Worm (Caenorhabditis elegans) whole organism, young adult: ENCODE data around the gene K05F1.10.

Source experiments
- B0261.1 ChIP-seq: sonication (generic microtip); optimal IDR thresholded peaks from 2 replicates; lab custom pipeline; 2016; ENCODE audit warnings: mild to moderate bottlenecking, missing genetic modification characterization, moderate library complexity, missing compliant biosample characterization
- B0336.3 ChIP-seq: fragments of 200-800 bp; sonication (Bioruptor generic); IDR thresholded peaks from 2 replicates; pipeline ENCODE4 v1.3.6; 2022; ENCODE audit warnings: missing genetic modification characterization, missing compliant biosample characterization
- C06A6.2 ChIP-seq: fragments of 200-800 bp; sonication (Bioruptor generic); conservative IDR thresholded peaks from 2 replicates; pipeline ENCODE4 v1.3.6; 2022; ENCODE audit warnings: missing genetic modification characterization, missing compliant biosample characterization
- C17E4.6 ChIP-seq: fragments of 200-800 bp; sonication (Bioruptor generic); IDR thresholded peaks from 2 replicates; pipeline ENCODE4 v1.3.6; 2022; ENCODE audit warnings: missing genetic modification reagents, missing genetic modification characterization, missing compliant biosample characterization
- F10E7.11 ChIP-seq: sonication (generic microtip); optimal IDR thresholded peaks from 2 replicates; lab custom pipeline; 2017; ENCODE audit warnings: mild to moderate bottlenecking, missing genetic modification characterization, moderate library complexity, missing compliant biosample characterization
- F22D6.2 ChIP-seq: sonication (generic microtip); optimal IDR thresholded peaks from 2 replicates; lab custom pipeline; 2016; ENCODE audit warnings: mild to moderate bottlenecking, missing genetic modification characterization, missing compliant biosample characterization
- F33H1.4 ChIP-seq: fragments of 200-800 bp; sonication (Bioruptor generic); IDR thresholded peaks from 2 replicates; pipeline ENCODE4 v1.3.6; 2022; ENCODE audit warnings: missing genetic modification reagents, missing genetic modification characterization, missing compliant biosample characterization
- F39B2.1 ChIP-seq: fragments of 200-800 bp; sonication (Bioruptor generic); IDR thresholded peaks from 2 replicates; pipeline ENCODE4 v1.3.6; 2022; ENCODE audit warnings: missing genetic modification reagents, missing genetic modification characterization, missing compliant biosample characterization
- F49E8.2 ChIP-seq: sonication (generic microtip); optimal IDR thresholded peaks from 3 replicates; lab custom pipeline; 2017; ENCODE audit warnings: missing genetic modification characterization, mild to moderate bottlenecking, missing compliant biosample characterization, antibody characterized with exemption, moderate library complexity; ENCODE audit not compliant: insufficient read depth
- K11D2.4 ChIP-seq: fragments of 200-800 bp; sonication (Bioruptor generic); IDR thresholded peaks from 2 replicates; pipeline ENCODE4 v1.3.6; 2022; ENCODE audit warnings: missing genetic modification reagents, missing genetic modification characterization, missing compliant biosample characterization
- T26A5.8 ChIP-seq: sonication (generic microtip); optimal IDR thresholded peaks from 2 replicates; lab custom pipeline; 2016; ENCODE audit warnings: missing genetic modification characterization, missing compliant biosample characterization
- Y56A3A.18 ChIP-seq: fragments of 200-800 bp; sonication (Bioruptor generic); IDR thresholded peaks from 2 replicates; pipeline ENCODE4 v1.3.6; 2022; ENCODE audit warnings: missing genetic modification reagents, missing genetic modification characterization, missing compliant biosample characterization
- Y79H2A.3 ChIP-seq: fragments of 200-800 bp; sonication (Bioruptor generic); conservative IDR thresholded peaks from 2 replicates; pipeline ENCODE4 v1.3.6; 2022; ENCODE audit warnings: missing genetic modification reagents, missing genetic modification characterization, missing compliant biosample characterization
- aptf-2 ChIP-seq: fragments of 200-800 bp; sonication (Bioruptor generic); conservative IDR thresholded peaks from 2 replicates; pipeline ENCODE4 v1.3.6; 2022; ENCODE audit warnings: missing genetic modification reagents, missing genetic modification characterization, missing compliant biosample characterization
- aptf-3 ChIP-seq: fragments of 200-800 bp; sonication (Bioruptor generic); IDR thresholded peaks from 2 replicates; pipeline ENCODE4 v1.3.6; 2022; ENCODE audit warnings: missing genetic modification characterization, missing compliant biosample characterization
- attf-5 ChIP-seq: fragments of 200-800 bp; sonication (Bioruptor generic); optimal IDR thresholded peaks from 2 replicates; lab custom pipeline; 2018; ENCODE audit warnings: mild to moderate bottlenecking, missing genetic modification characterization, missing compliant biosample characterization
- attf-6 ChIP-seq: fragments of 200-800 bp; sonication (Bioruptor generic); IDR thresholded peaks from 2 replicates; pipeline ENCODE4 v1.3.6; 2022; ENCODE audit warnings: missing genetic modification reagents, missing genetic modification characterization, missing compliant biosample characterization
- cebp-1 ChIP-seq, 2 experiments: fragments of 200-800 bp in 1 of 2; sonication (Bioruptor generic) in 1 of 2; sonication (generic microtip) in 1 of 2; IDR thresholded peaks in 1 of 2; optimal IDR thresholded peaks in 1 of 2; 2 replicates each; pipeline versions ENCODE4 v1.3.6 to Lab custom; 2017 to 2022; ENCODE audit warnings: missing compliant biosample characterization in 2 of 2, missing genetic modification characterization in 2 of 2, mild to moderate bottlenecking in 1 of 2, missing genetic modification reagents in 1 of 2, moderate library complexity in 1 of 2
- die-1 ChIP-seq: sonication (generic microtip); optimal IDR thresholded peaks from 2 replicates; lab custom pipeline; 2016; ENCODE audit warnings: missing genotype, mild to moderate bottlenecking, missing genetic modification characterization, missing compliant biosample characterization
- dpff-1 ChIP-seq: sonication (generic microtip); optimal IDR thresholded peaks from 2 replicates; lab custom pipeline; 2017; ENCODE audit warnings: mild to moderate bottlenecking, missing genetic modification characterization, missing compliant biosample characterization
- efl-1 ChIP-seq: fragments of 150-350 bp; optimal IDR thresholded peaks from 2 replicates; lab custom pipeline; 2014; ENCODE audit warnings: missing biosample characterization, missing genetic modification reagents, missing genetic modification characterization
- egl-18 ChIP-seq: fragments of 200-800 bp; sonication (Bioruptor generic); IDR thresholded peaks from 2 replicates; pipeline ENCODE4 v1.3.6; 2022; ENCODE audit warnings: missing genetic modification reagents, missing genetic modification characterization, missing compliant biosample characterization
- fkh-3 ChIP-seq: sonication (generic microtip); optimal IDR thresholded peaks from 2 replicates; lab custom pipeline; 2016; ENCODE audit warnings: mild to moderate bottlenecking, missing genetic modification characterization, missing compliant biosample characterization
- hlh-12 ChIP-seq: sonication (generic microtip); optimal IDR thresholded peaks from 2 replicates; lab custom pipeline; 2016; ENCODE audit warnings: missing genetic modification characterization, missing compliant biosample characterization
- hlh-26 ChIP-seq: fragments of 200-800 bp; sonication (Bioruptor generic); conservative IDR thresholded peaks from 2 replicates; pipeline ENCODE4 v1.3.6; 2022; ENCODE audit warnings: missing genetic modification reagents, missing genetic modification characterization, missing compliant biosample characterization
- hmg-1.2 ChIP-seq: fragments of 200-800 bp; sonication (Bioruptor generic); IDR thresholded peaks from 2 replicates; pipeline ENCODE4 v1.3.6; 2022; ENCODE audit warnings: missing genetic modification reagents, missing genetic modification characterization, missing compliant biosample characterization
- hmg-20 ChIP-seq: fragments of 200-800 bp; sonication (Bioruptor generic); IDR thresholded peaks from 2 replicates; pipeline ENCODE4 v1.3.6; 2022; ENCODE audit warnings: missing genetic modification reagents, missing genetic modification characterization, missing compliant biosample characterization
- hrde-1 ChIP-seq: sonication (generic microtip); optimal IDR thresholded peaks from 2 replicates; lab custom pipeline; 2016; ENCODE audit warnings: missing genetic modification characterization, mild to moderate bottlenecking, missing compliant biosample characterization, moderate library complexity, missing genotype, missing genetic modification reagents, borderline replicate concordance
- let-607 ChIP-seq, 2 experiments: fragments of 200-800 bp in 1 of 2; sonication (Bioruptor generic) in 1 of 2; sonication (generic microtip) in 1 of 2; optimal IDR thresholded peaks; 2 replicates each; lab custom pipeline; 2016 to 2018; ENCODE audit warnings: mild to moderate bottlenecking in 2 of 2, missing compliant biosample characterization in 2 of 2, missing genetic modification characterization in 2 of 2, moderate library complexity in 2 of 2, missing genotype in 1 of 2
- lin-26 ChIP-seq: fragments of 200-800 bp; sonication (Bioruptor generic); IDR thresholded peaks from 2 replicates; pipeline ENCODE4 v1.3.6; 2022; ENCODE audit warnings: missing genetic modification reagents, missing genetic modification characterization, missing compliant biosample characterization
- lir-1 ChIP-seq: fragments of 200-800 bp; sonication (Bioruptor generic); conservative IDR thresholded peaks from 2 replicates; pipeline ENCODE4 v1.3.6; 2022; ENCODE audit warnings: missing genetic modification reagents, missing genetic modification characterization, missing compliant biosample characterization
- madf-6 ChIP-seq: fragments of 200-800 bp; sonication (Bioruptor generic); IDR thresholded peaks from 2 replicates; pipeline ENCODE4 v1.3.6; 2022; ENCODE audit warnings: missing genetic modification reagents, missing genetic modification characterization, missing compliant biosample characterization
- mel-28 ChIP-seq: sonication (generic microtip); optimal IDR thresholded peaks from 2 replicates; lab custom pipeline; 2016; ENCODE audit warnings: borderline replicate concordance, mild to moderate bottlenecking, missing genetic modification characterization, missing compliant biosample characterization
- mxl-1 ChIP-seq: sonication (generic microtip); optimal IDR thresholded peaks from 2 replicates; lab custom pipeline; 2016; ENCODE audit warnings: missing genetic modification characterization, missing compliant biosample characterization
- nfya-1 ChIP-seq: sonication (generic microtip); optimal IDR thresholded peaks from 2 replicates; lab custom pipeline; 2017; ENCODE audit warnings: antibody characterized with exemption, missing compliant biosample characterization, missing genetic modification characterization, borderline replicate concordance; ENCODE audit not compliant: insufficient read depth
- nfyb-1 ChIP-seq: fragments of 200-800 bp; sonication (Bioruptor generic); IDR thresholded peaks from 2 replicates; pipeline ENCODE4 v1.3.6; 2022; ENCODE audit warnings: missing genetic modification reagents, missing genetic modification characterization, missing compliant biosample characterization
- nhr-120 ChIP-seq: fragments of 200-800 bp; sonication (Bioruptor generic); IDR thresholded peaks from 2 replicates; pipeline ENCODE4 v1.3.6; 2022; ENCODE audit warnings: missing genetic modification characterization, missing compliant biosample characterization
- nhr-179 ChIP-seq: sonication (generic microtip); optimal IDR thresholded peaks from 2 replicates; lab custom pipeline; 2016; ENCODE audit warnings: mild to moderate bottlenecking, missing genetic modification characterization, missing compliant biosample characterization
- pbrm-1 ChIP-seq: fragments of 200-800 bp; sonication (Bioruptor generic); IDR thresholded peaks from 2 replicates; pipeline ENCODE4 v1.3.6; 2022; ENCODE audit warnings: missing genetic modification reagents, missing genetic modification characterization, missing compliant biosample characterization
- repo-1 ChIP-seq: sonication (generic microtip); optimal IDR thresholded peaks from 2 replicates; lab custom pipeline; 2017; ENCODE audit warnings: mild to moderate bottlenecking, missing genetic modification characterization, missing compliant biosample characterization
- snpc-3.4 ChIP-seq: sonication (generic microtip); optimal IDR thresholded peaks from 2 replicates; lab custom pipeline; 2017; ENCODE audit warnings: missing genetic modification characterization, mild to moderate bottlenecking, missing compliant biosample characterization, antibody characterized with exemption, moderate library complexity, missing genotype, missing genetic modification reagents
- somi-1 ChIP-seq: fragments of 200-800 bp; sonication (Bioruptor generic); optimal IDR thresholded peaks from 2 replicates; lab custom pipeline; 2018; ENCODE audit warnings: mild to moderate bottlenecking, missing genetic modification characterization, missing compliant biosample characterization
- tbp1 ChIP-seq: fragments of 200-800 bp; sonication (Bioruptor generic); optimal IDR thresholded peaks from 2 replicates; lab custom pipeline; 2018; ENCODE audit warnings: mild to moderate bottlenecking, missing genetic modification characterization, missing compliant biosample characterization
- tbx-9 ChIP-seq: sonication (generic microtip); optimal IDR thresholded peaks from 2 replicates; lab custom pipeline; 2016; ENCODE audit warnings: borderline replicate concordance, missing genetic modification characterization, inconsistent platforms, missing compliant biosample characterization
- xnd-1 ChIP-seq: sonication (generic microtip); optimal IDR thresholded peaks from 2 replicates; lab custom pipeline; 2016; ENCODE audit warnings: missing genotype, missing genetic modification reagents, missing genetic modification characterization, missing compliant biosample characterization
- zfh-2 ChIP-seq: fragments of 200-800 bp; sonication (Bioruptor generic); conservative IDR thresholded peaks from 2 replicates; pipeline ENCODE4 v1.3.6; 2022; ENCODE audit warnings: missing genetic modification reagents, missing genetic modification characterization, missing compliant biosample characterization
- zim-3 ChIP-seq: sonication (generic microtip); optimal IDR thresholded peaks from 2 replicates; lab custom pipeline; 2017; ENCODE audit warnings: mild to moderate bottlenecking, missing genetic modification characterization, moderate library complexity, missing compliant biosample characterization
- ztf-26 ChIP-seq: sonication (generic microtip); optimal IDR thresholded peaks from 2 replicates; lab custom pipeline; 2017; ENCODE audit warnings: missing genetic modification characterization, missing compliant biosample characterization
- ztf-3 ChIP-seq: fragments of 200-800 bp; sonication (Bioruptor generic); optimal IDR thresholded peaks from 2 replicates; lab custom pipeline; 2018; ENCODE audit warnings: mild to moderate bottlenecking, missing genetic modification characterization, missing compliant biosample characterization
- ztf-6 ChIP-seq: fragments of 200-800 bp; sonication (Bioruptor generic); IDR thresholded peaks from 2 replicates; pipeline ENCODE4 v1.3.6; 2022; ENCODE audit warnings: missing genetic modification reagents, missing genetic modification characterization, missing compliant biosample characterization

K05F1.10 gene

ce11 chrII:5819655-5820054, 14.4 kb upstream of the K05F1.10 start (continued):
- TF ChIP-seq ztf-6 (GFP tag; lab: Robert Waterston, UW), result 0 out of 2 replicates have a peak, but pooled peaks have one; percentile 47
- TF ChIP-seq Y56A3A.18 (GFP tag; lab: Robert Waterston, UW), result no peak
- peak; percentile 39; the same call in 1 of the 2 replicates for TF ChIP-seq F33H1.4 (GFP tag; lab: Robert Waterston, UW)
- no peak for TF ChIP-seq let-607 (tag; optimal IDR thresholded peaks at IDR 0.05; lab: Kevin White, UChicago)
- no peak for TF ChIP-seq hlh-26 (GFP tag; lab: Robert Waterston, UW)
- no peak for TF ChIP-seq die-1
- TF ChIP-seq C17E4.6 (GFP tag; lab: Robert Waterston, UW), result no peak
- no peak for TF ChIP-seq somi-1 (GFP tag; lab: Kevin White, UChicago)
- no peak for TF ChIP-seq egl-18 (GFP tag; lab: Robert Waterston, UW)
- no peak for TF ChIP-seq K11D2.4
- peak; percentile 20 for TF ChIP-seq tbp1 (GFP tag; lab: Kevin White, UChicago)
- no peak for TF ChIP-seq lin-26 (GFP tag; lab: Robert Waterston, UW)
- TF ChIP-seq ztf-3 (GFP tag; lab: Kevin White, UChicago), result no peak
- TF ChIP-seq B0336.3 (GFP tag; lab: Robert Waterston, UW), result no peak
- 0 out of 2 replicates have a peak, but pooled peaks have one; percentile 26 for TF ChIP-seq aptf-2
- TF ChIP-seq pbrm-1 (GFP tag; lab: Robert Waterston, UW), result 0 out of 2 replicates have a peak, but pooled peaks have one; percentile 41
- no peak for TF ChIP-seq xnd-1
- no peak for TF ChIP-seq fkh-3 (tag; lab: Kevin White, UChicago)
- no peak for TF ChIP-seq F49E8.2 (tag; lab: Kevin White, UChicago)
- TF ChIP-seq nhr-120, result no peak
- TF ChIP-seq dpff-1, result no peak
- no peak for TF ChIP-seq hrde-1 (tag; lab: Kevin White, UChicago)
- TF ChIP-seq mxl-1 (tag; lab: Kevin White, UChicago), result no peak
- TF ChIP-seq lir-1 (GFP tag; lab: Robert Waterston, UW), result no peak
- TF ChIP-seq snpc-3.4, result no peak
- no peak for TF ChIP-seq cebp-1 (GFP tag; IDR thresholded peaks at IDR 0.05; lab: Robert Waterston, UW)
- TF ChIP-seq cebp-1 (tag; optimal IDR thresholded peaks at IDR 0.05; lab: Kevin White, UChicago), result no peak
- TF ChIP-seq mel-28 (tag; lab: Kevin White, UChicago), result no peak
- no peak for TF ChIP-seq ztf-26 (tag; lab: Kevin White, UChicago)
- no peak for TF ChIP-seq hlh-12
- TF ChIP-seq aptf-3 (GFP tag; lab: Robert Waterston, UW), result no peak
- no peak for TF ChIP-seq zfh-2
- TF ChIP-seq F10E7.11 (tag; lab: Kevin White, UChicago), result no peak
- TF ChIP-seq T26A5.8 (tag; lab: Kevin White, UChicago), result no peak
- TF ChIP-seq F22D6.2 (tag; lab: Kevin White, UChicago), result no peak
- no peak for TF ChIP-seq nfyb-1 (GFP tag; lab: Robert Waterston, UW)
- TF ChIP-seq Y79H2A.3, result no peak
- no peak for TF ChIP-seq F39B2.1 (GFP tag; lab: Robert Waterston, UW)

- TF ChIP-seq zim-3 (tag; lab: Kevin White, UChicago), result no peak
- TF ChIP-seq nfya-1, result no peak
- no peak for TF ChIP-seq nhr-179 (tag; lab: Kevin White, UChicago)
- TF ChIP-seq hmg-1.2 (GFP tag; lab: Robert Waterston, UW), result no peak
- no peak for TF ChIP-seq B0261.1 (tag; lab: Kevin White, UChicago)
- TF ChIP-seq hmg-20, result no peak
- no peak for TF ChIP-seq attf-5 (GFP tag; lab: Kevin White, UChicago)
- TF ChIP-seq attf-6 (GFP tag; lab: Robert Waterston, UW), result no peak
- TF ChIP-seq C06A6.2 (GFP tag; lab: Robert Waterston, UW), result no peak
- TF ChIP-seq snpc-3.4, result no peak
- no peak for TF ChIP-seq repo-1 (tag; lab: Kevin White, UChicago)
- TF ChIP-seq efl-1 (GFP tag; lab: Kevin White, UChicago), result no peak
- no peak for TF ChIP-seq madf-6 (GFP tag; lab: Robert Waterston, UW)
- TF ChIP-seq tbx-9, result no peak
- TF ChIP-seq fkh-3 (tag; lab: Kevin White, UChicago), result no peak
Measured at ce11 chrII:5818298-5818697, 13.0 kb upstream of the K05F1.10 start, which contains the start of gene ZK1248.4. Gene ZK1248.4 (plus strand): TSS chrII:5818598.
